Worm (Caenorhabditis elegans): ENCODE results near the gene his-3.
A peak's percentile ranks its signal among the peaks of the same experiment; 100 is the strongest.

The his-3 gene

DNA sequence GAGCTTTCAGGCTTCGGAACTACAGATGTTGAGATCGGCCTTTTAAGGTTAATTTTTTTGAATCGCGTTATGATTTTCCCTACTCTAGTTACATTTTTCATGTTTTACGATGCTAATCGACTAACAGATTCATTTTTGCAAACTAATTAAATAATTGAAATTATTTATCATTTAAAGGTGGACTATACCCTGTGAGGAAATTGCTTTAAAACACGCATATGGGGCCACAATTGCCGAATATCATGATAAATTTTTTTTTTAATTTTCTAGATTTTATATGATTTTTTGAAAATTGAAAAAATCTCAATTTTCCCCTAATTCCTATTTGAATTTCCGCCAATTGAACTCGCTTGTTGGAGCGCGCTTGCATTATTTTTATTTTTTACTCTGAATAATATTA, 21.4 kb downstream of the his-3 start, which contains the start of gene fbxa-100:
Gene fbxa-100, minus strand, starts transcription at position 101 of the 400 bp plus-strand sequence.
- TF ChIP-seq aha-1 (tag) (peak; percentile 23), zag-1 (tag; optimal IDR thresholded peaks at IDR 0.05) (no peak)

DNA sequence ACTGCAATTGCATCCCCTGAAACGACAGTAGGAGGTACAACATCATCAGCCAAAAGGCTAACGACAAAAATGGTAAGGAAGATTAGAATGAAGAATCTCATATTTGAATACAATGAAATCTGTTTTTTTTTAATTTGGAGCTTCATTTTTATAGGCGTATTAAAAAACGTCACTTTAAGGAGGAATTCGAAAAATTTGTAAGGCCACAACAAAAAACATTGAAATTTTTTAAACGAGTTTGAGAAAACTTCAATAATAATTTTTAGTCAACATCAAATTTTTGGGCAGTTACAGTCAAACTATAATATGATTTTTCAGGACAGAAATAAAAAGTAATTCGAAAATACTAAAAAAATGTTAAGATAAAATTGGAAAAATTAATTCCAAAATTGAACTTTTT, 22.2 kb downstream of the his-3 start, which contains the start of gene F14H3.14:
Gene F14H3.14, minus strand, starts transcription at position 101 of the 400 bp plus-strand sequence.
- no peak for TF ChIP-seq hlh-30 (tag; optimal IDR thresholded peaks at IDR 0.05; ENCODE audit: insufficient read depth)
- no peak for TF ChIP-seq daf-12 (tag; optimal IDR thresholded peaks at IDR 0.05)
- TF ChIP-seq nhr-41 (GFP tag; IDR thresholded peaks at IDR 0.05) = no peak
- TF ChIP-seq nhr-77 (tag; optimal IDR thresholded peaks at IDR 0.05) = no peak
- TF ChIP-seq lin-13 (GFP tag; optimal IDR thresholded peaks at IDR 0.05) = no peak
- no peak for TF ChIP-seq hmg-1.1 (GFP tag; IDR thresholded peaks at IDR 0.05)
- TF ChIP-seq fkh-10 (GFP tag; optimal IDR thresholded peaks at IDR 0.05) = no peak
- no peak for TF ChIP-seq nhr-6 (tag; optimal IDR thresholded peaks at IDR 0.05)
- TF ChIP-seq lin-39 (tag; optimal IDR thresholded peaks at IDR 0.05) = no peak
- TF ChIP-seq ceh-20 (GFP tag; IDR thresholded peaks at IDR 0.05) = no peak
- no peak for TF ChIP-seq saeg-2 (GFP tag; IDR thresholded peaks at IDR 0.05)
- no peak for TF ChIP-seq egl-43 (GFP tag; IDR thresholded peaks at IDR 0.05)
- no peak for TF ChIP-seq zip-2 (tag; optimal IDR thresholded peaks at IDR 0.05)

DNA sequence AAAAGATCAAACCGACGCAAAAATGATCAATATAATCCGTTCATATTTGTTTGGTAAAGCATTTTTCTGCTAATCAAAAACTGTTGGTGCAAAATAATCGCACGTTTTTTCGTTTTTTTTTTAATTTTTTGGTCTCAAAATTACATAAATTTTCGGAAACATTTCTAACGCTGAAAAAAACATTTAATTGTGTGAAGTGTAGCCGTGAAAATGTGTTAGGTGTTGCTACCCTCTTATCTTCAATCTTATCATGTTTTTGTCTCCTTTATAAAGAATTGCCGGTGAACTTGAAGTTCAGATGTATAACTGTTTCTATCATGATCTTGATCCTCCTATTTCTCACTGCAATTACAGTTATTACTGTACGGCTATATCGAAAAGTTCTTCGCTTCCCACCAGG, 28.3 kb downstream of the his-3 start, which contains the start of gene cyp-35D1:
Gene cyp-35D1, plus strand, starts transcription at position 301 of the 400 bp plus-strand sequence.
- no peak for TF ChIP-seq hmg-1.1 (GFP tag; IDR thresholded peaks at IDR 0.05)
- TF ChIP-seq egl-43 (GFP tag; IDR thresholded peaks at IDR 0.05) = no peak
- no peak for TF ChIP-seq saeg-2 (GFP tag; IDR thresholded peaks at IDR 0.05)
- TF ChIP-seq php-3 (GFP tag; IDR thresholded peaks at IDR 0.05) = no peak
- TF ChIP-seq nhr-6 (tag; optimal IDR thresholded peaks at IDR 0.05) = no peak
- no peak for TF ChIP-seq zip-2 (tag; optimal IDR thresholded peaks at IDR 0.05)
- TF ChIP-seq egl-27 (tag; optimal IDR thresholded peaks at IDR 0.05) = no peak

DNA sequence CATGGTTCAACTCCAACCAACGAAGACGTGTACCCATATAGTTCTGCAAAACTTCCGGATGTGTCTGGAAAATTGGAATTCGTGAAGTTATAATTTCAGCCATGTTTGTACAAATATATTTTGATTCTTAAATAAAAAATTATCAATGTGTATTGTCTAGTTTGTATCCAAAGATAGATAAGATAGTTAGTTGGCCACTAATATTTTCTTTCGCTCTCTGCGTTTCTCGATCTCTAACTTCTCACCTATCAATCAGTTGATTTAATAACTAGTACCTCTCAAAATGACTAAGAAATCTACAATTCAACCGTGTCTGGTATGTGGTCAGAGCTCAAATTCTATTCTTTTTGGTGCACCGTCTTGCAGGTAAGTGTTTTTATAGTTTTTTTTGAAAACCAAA, 30.6 kb downstream of the his-3 start, which contains the start of gene nhr-176:
Gene nhr-176, plus strand, starts transcription at position 159 of the 400 bp plus-strand sequence.
- peak; percentile 23 for TF ChIP-seq pqm-1 (tag; optimal IDR thresholded peaks at IDR 0.05)
- no peak for TF ChIP-seq ceh-44 (GFP tag; IDR thresholded peaks at IDR 0.05)
- peak; percentile 43 for TF ChIP-seq dve-1 (tag; optimal IDR thresholded peaks at IDR 0.05; ENCODE audit: insufficient read depth)
- no peak for TF ChIP-seq php-3 (GFP tag; IDR thresholded peaks at IDR 0.05)
- TF ChIP-seq daf-16 (GFP tag; optimal IDR thresholded peaks at IDR 0.05) = no peak
- TF ChIP-seq daf-16 (tag; optimal IDR thresholded peaks at IDR 0.05) = peak; percentile 54
- peak; percentile 89 for TF ChIP-seq nhr-28 (tag; optimal IDR thresholded peaks at IDR 0.05)
- peak in 1 of 2 experiments; percentile 62 for TF ChIP-seq unc-62 (GFP tag; optimal IDR thresholded peaks at IDR 0.05 in 1 of 2)
- no peak for TF ChIP-seq unc-62 (tag; optimal IDR thresholded peaks at IDR 0.05)
- peak; percentile 40; the same call in 1 of the 2 replicates for TF ChIP-seq dmd-6 (GFP tag; IDR thresholded peaks at IDR 0.05)

DNA sequence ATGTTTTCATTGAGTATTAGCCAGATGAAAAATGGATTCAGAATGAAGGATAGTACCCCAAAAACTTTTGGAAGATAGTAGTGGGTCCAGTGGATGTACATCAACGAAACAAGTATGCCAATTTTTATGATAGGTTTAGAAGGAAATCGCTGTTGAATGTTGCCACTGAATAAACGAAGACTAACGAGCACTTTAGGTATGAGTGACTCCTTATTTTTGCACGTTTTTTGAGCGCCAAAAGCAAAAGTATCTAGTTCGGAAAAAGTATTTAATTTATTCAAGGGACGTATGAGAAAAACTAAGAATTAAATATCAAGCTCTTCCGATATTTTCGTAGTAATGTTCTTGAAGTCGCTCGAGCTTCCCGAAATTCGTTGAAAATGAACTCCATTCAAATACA, 33.2 kb downstream of the his-3 start, which contains the start of gene srj-10:
Gene srj-10, minus strand, starts transcription at position 101 of the 400 bp plus-strand sequence.
- no peak for TF ChIP-seq F37D6.2 (tag; optimal IDR thresholded peaks at IDR 0.05)
- no peak for TF ChIP-seq zfp-2 (tag; optimal IDR thresholded peaks at IDR 0.05)
- TF ChIP-seq hlh-30 (tag; optimal IDR thresholded peaks at IDR 0.05; ENCODE audit: insufficient read depth) = no peak
- no peak for TF ChIP-seq F44E2.7 (GFP tag; IDR thresholded peaks at IDR 0.05)
- no peak for TF ChIP-seq nhr-6 (tag; optimal IDR thresholded peaks at IDR 0.05)
- TF ChIP-seq nhr-10 (tag; optimal IDR thresholded peaks at IDR 0.05) = no peak
- no peak for TF ChIP-seq sdz-12 (GFP tag; optimal IDR thresholded peaks at IDR 0.05)
- no peak for TF ChIP-seq lir-3 (tag; optimal IDR thresholded peaks at IDR 0.05)
- no peak for TF ChIP-seq nhr-77 (tag; optimal IDR thresholded peaks at IDR 0.05)
- no peak for TF ChIP-seq ceh-62 (tag; optimal IDR thresholded peaks at IDR 0.05)
- TF ChIP-seq mdl-1 (tag; optimal IDR thresholded peaks at IDR 0.05) = no peak
- TF ChIP-seq duxl-1 (tag; optimal IDR thresholded peaks at IDR 0.05; ENCODE audit: poor library complexity) = no peak
- TF ChIP-seq pqm-1 (tag; optimal IDR thresholded peaks at IDR 0.05) = no peak
- TF ChIP-seq Y105C5A.15 (GFP tag; IDR thresholded peaks at IDR 0.05) = no peak
- TF ChIP-seq nhr-237 (tag; optimal IDR thresholded peaks at IDR 0.05) = no peak
- TF ChIP-seq ZK337.2 (GFP tag; IDR thresholded peaks at IDR 0.05) = no peak
- TF ChIP-seq Y75B8A.6 (GFP tag; IDR thresholded peaks at IDR 0.05) = no peak
- TF ChIP-seq skn-1 (tag; optimal IDR thresholded peaks at IDR 0.05) = no peak
- TF ChIP-seq T20F7.1 (GFP tag; optimal IDR thresholded peaks at IDR 0.05) = no peak
- TF ChIP-seq daf-16 (GFP tag; optimal IDR thresholded peaks at IDR 0.05) = no peak
- TF ChIP-seq daf-16 (tag; optimal IDR thresholded peaks at IDR 0.05) = no peak
